Fruit fly (Drosophila melanogaster): Measurements from ENCODE around the gene eyg.

The eyg gene

dm6 chr3L:12471471-12471978 lies 3.7 kb upstream of the eyg start, which contains the start of gene CG10616:
Gene CG10616, plus strand, starts transcription at chr3L:12471728.
- TF ChIP-seq N (GFP tag; optimal IDR thresholded peaks at IDR 0.05) (no peak), pan (optimal IDR thresholded peaks at IDR 0.05) (no peak), Hnf4 (GFP tag; optimal IDR thresholded peaks at IDR 0.05) (no peak), dmrt93B (GFP tag; optimal IDR thresholded peaks at IDR 0.05) (no peak), Rel (GFP tag; optimal IDR thresholded peaks at IDR 0.05) (no peak), Rel (tag; optimal IDR thresholded peaks at IDR 0.05) (peak; percentile 95), Jra (GFP tag; optimal IDR thresholded peaks at IDR 0.05) (peak; percentile 43), CrebA (GFP tag; optimal IDR thresholded peaks at IDR 0.05; ENCODE audit: borderline replicate concordance) (peak; percentile 18)

dm6 chr3L:12470509-12470908 lies 2.7 kb upstream of the eyg start:
- no peak for TF ChIP-seq usp (GFP tag; optimal IDR thresholded peaks at IDR 0.05)
- no peak for TF ChIP-seq Mio (GFP tag; optimal IDR thresholded peaks at IDR 0.05)
- no peak for TF ChIP-seq HLH106 (tag; optimal IDR thresholded peaks at IDR 0.05)
- no peak for TF ChIP-seq ey (GFP tag; optimal IDR thresholded peaks at IDR 0.05)
- no peak for TF ChIP-seq GATAd (GFP tag; optimal IDR thresholded peaks at IDR 0.05)
- TF ChIP-seq dl (GFP tag; optimal IDR thresholded peaks at IDR 0.05; ENCODE audit: insufficient read depth in 1 of 2, partially characterized antibody in 2 of 2): no peak
- no peak for TF ChIP-seq Myc (optimal IDR thresholded peaks at IDR 0.05)
- no peak for TF ChIP-seq Hnf4 (GFP tag; optimal IDR thresholded peaks at IDR 0.05)
- no peak for TF ChIP-seq Rel (GFP tag; optimal IDR thresholded peaks at IDR 0.05)
- no peak for TF ChIP-seq Rel (tag; optimal IDR thresholded peaks at IDR 0.05)
- TF ChIP-seq foxo (GFP tag; optimal IDR thresholded peaks at IDR 0.05): no peak
- no peak for TF ChIP-seq tai (GFP tag; optimal IDR thresholded peaks at IDR 0.05)
- TF ChIP-seq fru (GFP tag; optimal IDR thresholded peaks at IDR 0.05): no peak
- no peak for TF ChIP-seq Hr83 (GFP tag; optimal IDR thresholded peaks at IDR 0.05; ENCODE audit: poor library complexity, severe bottlenecking)

- TF ChIP-seq dsf (GFP tag; optimal IDR thresholded peaks at IDR 0.05; ENCODE audit: borderline replicate concordance): no peak
- no peak for TF ChIP-seq Hr83 (GFP tag; optimal IDR thresholded peaks at IDR 0.05; ENCODE audit: poor library complexity, severe bottlenecking)
- no peak for TF ChIP-seq sage (GFP tag; optimal IDR thresholded peaks at IDR 0.05)
- TF ChIP-seq GATAd (GFP tag; optimal IDR thresholded peaks at IDR 0.05): no peak
- no peak for TF ChIP-seq Abd-B (GFP tag; optimal IDR thresholded peaks at IDR 0.05)
- TF ChIP-seq lola (GFP tag; optimal IDR thresholded peaks at IDR 0.05): no peak
- TF ChIP-seq Vsx2 (GFP tag; optimal IDR thresholded peaks at IDR 0.05; ENCODE audit: partially characterized antibody): no peak
- TF ChIP-seq Sp1 (GFP tag; optimal IDR thresholded peaks at IDR 0.05): no peak
- no peak for TF ChIP-seq Hr78 (GFP tag; optimal IDR thresholded peaks at IDR 0.05)
Observed at dm6 chr3L:12469684-12470083, 1.9 kb upstream of the eyg start, which contains the start of gene CG32102. Gene CG32102, minus strand, starts transcription at chr3L:12469784.

- peak; percentile 49 for TF ChIP-seq HLH106 (tag; optimal IDR thresholded peaks at IDR 0.05)
- peak; percentile 32 for TF ChIP-seq fru (GFP tag; optimal IDR thresholded peaks at IDR 0.05)
- TF ChIP-seq CG9705 (GFP tag; optimal IDR thresholded peaks at IDR 0.05): no peak
Observed at dm6 chr3L:12465229-12465628, 2.6 kb downstream of the eyg start.

dm6 chr3L:12463580-12463979 lies 4.2 kb downstream of the eyg start:
- TF ChIP-seq rgr (GFP tag; optimal IDR thresholded peaks at IDR 0.05) (no peak), jim (GFP tag; optimal IDR thresholded peaks at IDR 0.05) (no peak), Dfd (GFP tag; optimal IDR thresholded peaks at IDR 0.05) (peak; percentile 73), pan (optimal IDR thresholded peaks at IDR 0.05) (no peak)

- TF ChIP-seq psq (GFP tag; optimal IDR thresholded peaks at IDR 0.05) (no peak), CG32264 (GFP tag; optimal IDR thresholded peaks at IDR 0.05) (no peak), Vsx2 (GFP tag; optimal IDR thresholded peaks at IDR 0.05; ENCODE audit: partially characterized antibody) (no peak), HLH106 (tag; optimal IDR thresholded peaks at IDR 0.05) (no peak), Sp1 (GFP tag; optimal IDR thresholded peaks at IDR 0.05) (no peak), Hnf4 (GFP tag; optimal IDR thresholded peaks at IDR 0.05) (no peak)
Observed at dm6 chr3L:12461953-12462352, 5.9 kb downstream of the eyg start.
